Fruit fly (Drosophila melanogaster) whole organism, embryonic: Measurements from ENCODE around the gene Ugt37A3.

Experiments
- Antp ChIP-seq: fragments of 200-800 bp; sonication (Bioruptor generic); optimal IDR thresholded peaks from 3 replicates; lab custom pipeline; 2016; ENCODE audit warnings: missing biosample characterization, missing genetic modification characterization
- CG1024 ChIP-seq: fragments of 200-800 bp; sonication (Bioruptor generic); IDR thresholded peaks from 2 replicates; pipeline ENCODE4 v1.3.6; 2022; ENCODE audit warnings: missing biosample characterization, missing genetic modification characterization
- CG10959 ChIP-seq: fragments of 200-800 bp; sonication (Bioruptor generic); IDR thresholded peaks from 2 replicates; pipeline ENCODE4 v1.3.6; 2022; ENCODE audit warnings: missing biosample characterization, missing genetic modification characterization
- CG12071 ChIP-seq: fragments of 200-800 bp; sonication (Bioruptor generic); optimal IDR thresholded peaks from 3 replicates; lab custom pipeline; 2018; ENCODE audit warnings: missing biosample characterization, mild to moderate bottlenecking, missing genetic modification characterization
- CG12219 ChIP-seq: fragments of 200-800 bp; sonication (Bioruptor generic); optimal IDR thresholded peaks from 3 replicates; lab custom pipeline; 2018; ENCODE audit warnings: missing biosample characterization, mild to moderate bottlenecking, missing genetic modification characterization
- CG12299 ChIP-seq: fragments of 200-800 bp; sonication (Bioruptor generic); optimal IDR thresholded peaks from 2 replicates; lab custom pipeline; 2018; ENCODE audit warnings: missing biosample characterization, mild to moderate bottlenecking, missing genetic modification characterization
- CG1529 ChIP-seq: fragments of 200-800 bp; sonication (Bioruptor generic); optimal IDR thresholded peaks from 3 replicates; lab custom pipeline; 2018; ENCODE audit warnings: missing biosample characterization, missing genetic modification characterization
- CG16815 ChIP-seq: fragments of 200-800 bp; sonication (Bioruptor generic); optimal IDR thresholded peaks from 3 replicates; lab custom pipeline; 2017; ENCODE audit warnings: missing biosample characterization, mild to moderate bottlenecking, missing genetic modification characterization
- CG17385 ChIP-seq: fragments of 200-800 bp; sonication (Bioruptor generic); optimal IDR thresholded peaks from 3 replicates; lab custom pipeline; 2018; ENCODE audit warnings: missing biosample characterization, mild to moderate bottlenecking, missing genetic modification characterization
- CG17912 ChIP-seq: fragments of 200-800 bp; sonication (Bioruptor generic); optimal IDR thresholded peaks from 2 replicates; lab custom pipeline; 2018; ENCODE audit warnings: missing biosample characterization, mild to moderate bottlenecking, missing genetic modification characterization
- CG18764 ChIP-seq: fragments of 200-800 bp; sonication (Bioruptor generic); optimal IDR thresholded peaks from 3 replicates; lab custom pipeline; 2016; ENCODE audit warnings: missing biosample characterization, missing genetic modification characterization
- CG2202 ChIP-seq: fragments of 200-800 bp; sonication (Bioruptor generic); optimal IDR thresholded peaks from 2 replicates; lab custom pipeline; 2018; ENCODE audit warnings: missing biosample characterization, mild to moderate bottlenecking, missing genetic modification characterization
- CG32532 ChIP-seq: fragments of 200-800 bp; sonication (Bioruptor generic); IDR thresholded peaks from 2 replicates; pipeline ENCODE4 v1.3.6; 2022; ENCODE audit warnings: missing biosample characterization, missing genetic modification characterization
- CG3281 ChIP-seq: fragments of 200-800 bp; sonication (Bioruptor generic); optimal IDR thresholded peaks from 3 replicates; lab custom pipeline; 2017; ENCODE audit warnings: missing biosample characterization, mild to moderate bottlenecking, missing genetic modification characterization
- CG3726 ChIP-seq: fragments of 200-800 bp; sonication (Bioruptor generic); IDR thresholded peaks from 3 replicates; pipeline ENCODE4, ENCODE4 v1.3.6; 2022; ENCODE audit warnings: missing biosample characterization, missing genetic modification characterization
- CG8290 ChIP-seq, 3 experiments: fragments of 200-800 bp; sonication (Bioruptor generic); optimal IDR thresholded peaks; 2 replicates each; lab custom pipeline; 2016 to 2019; ENCODE audit warnings: missing biosample characterization in 3 of 3, missing genetic modification characterization in 3 of 3, mild to moderate bottlenecking in 2 of 3, moderate library complexity in 1 of 3
- Eip74EF ChIP-seq, 2 experiments: fragments of 200-800 bp in 1 of 2; fragments of >200 bp in 1 of 2; sonication (Bioruptor generic) in 1 of 2; optimal IDR thresholded peaks; 2 replicates each; lab custom pipeline; 2017 to 2019; ENCODE audit warnings: missing biosample characterization in 2 of 2, missing genetic modification characterization in 2 of 2, mild to moderate bottlenecking in 1 of 2, moderate library complexity in 1 of 2
- Fer2 ChIP-seq: fragments of 200-800 bp; sonication (Bioruptor generic); optimal IDR thresholded peaks from 2 replicates; lab custom pipeline; 2018; ENCODE audit warnings: missing biosample characterization, mild to moderate bottlenecking, missing genetic modification characterization, moderate library complexity
- Gsc ChIP-seq: fragments of 200-800 bp; sonication (Bioruptor generic); IDR thresholded peaks from 2 replicates; pipeline ENCODE4 v1.3.6; 2022; ENCODE audit warnings: missing biosample characterization, missing genetic modification characterization
- Gug ChIP-seq: fragments of 200-800 bp; sonication (Bioruptor generic); IDR thresholded peaks from 4 replicates; pipeline ENCODE4 v1.3.6; 2022; ENCODE audit warnings: missing biosample characterization, missing genetic modification characterization
- HLH54F ChIP-seq: fragments of 200-800 bp; sonication (Bioruptor generic); optimal IDR thresholded peaks from 3 replicates; lab custom pipeline; 2016; ENCODE audit warnings: missing biosample characterization, missing genetic modification characterization
- Jarid2 ChIP-seq: fragments of 200-800 bp; sonication (Bioruptor generic); optimal IDR thresholded peaks from 3 replicates; lab custom pipeline; 2017; ENCODE audit warnings: mild to moderate bottlenecking, missing biosample characterization, missing genetic modification reagents, missing genetic modification characterization
- Max ChIP-seq: fragments of 200-800 bp; sonication (Bioruptor generic); optimal IDR thresholded peaks from 2 replicates; lab custom pipeline; 2016; ENCODE audit warnings: missing biosample characterization, mild to moderate bottlenecking, missing genetic modification characterization
- Nf-YA ChIP-seq: fragments of 200-800 bp; sonication (Bioruptor generic); IDR thresholded peaks from 2 replicates; pipeline ENCODE4 v1.3.6; 2022; ENCODE audit warnings: missing biosample characterization, missing genetic modification characterization
- PHDP ChIP-seq: fragments of 200-800 bp; sonication (Bioruptor generic); optimal IDR thresholded peaks from 3 replicates; lab custom pipeline; 2018; ENCODE audit warnings: missing biosample characterization, mild to moderate bottlenecking, missing genetic modification characterization, moderate library complexity
- Poxn ChIP-seq: fragments of 200-800 bp; sonication (Bioruptor generic); IDR thresholded peaks from 2 replicates; pipeline ENCODE4 v1.3.6; 2022; ENCODE audit warnings: missing biosample characterization, missing genetic modification characterization
- Ptx1 ChIP-seq: fragments of 200-800 bp; sonication (Bioruptor generic); IDR thresholded peaks from 2 replicates; pipeline ENCODE4 v1.3.6; 2022; ENCODE audit warnings: missing biosample characterization, missing genetic modification characterization
- Ravus ChIP-seq: fragments of 200-800 bp; sonication (Bioruptor generic); IDR thresholded peaks from 2 replicates; pipeline ENCODE4 v1.3.6; 2022; ENCODE audit warnings: missing biosample characterization, missing genetic modification characterization
- Rfx ChIP-seq: fragments of 200-800 bp; sonication (Bioruptor generic); IDR thresholded peaks from 2 replicates; pipeline ENCODE4 v1.3.6; 2022; ENCODE audit warnings: missing biosample characterization, missing genetic modification characterization
- TFAM ChIP-seq: fragments of 200-800 bp; sonication (Bioruptor generic); optimal IDR thresholded peaks from 2 replicates; lab custom pipeline; 2017; ENCODE audit warnings: missing biosample characterization, missing genetic modification characterization, inconsistent platforms
- Usf ChIP-seq: fragments of 200-800 bp; sonication (Bioruptor generic); optimal IDR thresholded peaks from 2 replicates; lab custom pipeline; 2017; ENCODE audit warnings: missing genotype, missing biosample characterization, missing genetic modification characterization
- ase ChIP-seq: fragments of 200-800 bp; sonication (Bioruptor generic); IDR thresholded peaks from 3 replicates; pipeline ENCODE4 v1.3.6; 2022; ENCODE audit warnings: missing biosample characterization, missing genetic modification characterization
- bigmax ChIP-seq: fragments of 200-800 bp; sonication (Bioruptor generic); optimal IDR thresholded peaks from 2 replicates; lab custom pipeline; 2018; ENCODE audit warnings: missing biosample characterization, mild to moderate bottlenecking, missing genetic modification characterization
- bsh ChIP-seq, 2 experiments: fragments of 200-800 bp; sonication (Bioruptor generic); optimal IDR thresholded peaks; 2 replicates each; lab custom pipeline; 2017 to 2018; ENCODE audit warnings: mild to moderate bottlenecking in 2 of 2, missing biosample characterization in 2 of 2, missing genetic modification characterization in 2 of 2, moderate library complexity in 1 of 2
- croc ChIP-seq: fragments of 200-800 bp; sonication (Bioruptor generic); conservative IDR thresholded peaks from 3 replicates; pipeline ENCODE4 v1.3.6; 2022; ENCODE audit warnings: missing biosample characterization, missing genetic modification characterization
- en ChIP-seq: fragments of 200-800 bp; sonication (Bioruptor generic); optimal IDR thresholded peaks from 2 replicates; lab custom pipeline; 2016; ENCODE audit warnings: missing biosample characterization, missing genetic modification characterization
- ewg ChIP-seq: fragments of 200-800 bp; sonication (Bioruptor generic); optimal IDR thresholded peaks from 3 replicates; lab custom pipeline; 2017; ENCODE audit warnings: mild to moderate bottlenecking, missing biosample characterization, missing genetic modification reagents, missing genetic modification characterization
- fd96Cb ChIP-seq: fragments of 200-800 bp; sonication (Bioruptor generic); optimal IDR thresholded peaks from 2 replicates; lab custom pipeline; 2018; ENCODE audit warnings: missing biosample characterization, mild to moderate bottlenecking, missing genetic modification characterization, moderate library complexity
- ftz-f1 ChIP-seq: fragments of 200-800 bp; sonication (Bioruptor generic); optimal IDR thresholded peaks from 2 replicates; lab custom pipeline; 2016; ENCODE audit warnings: missing biosample characterization, missing genetic modification characterization
- fu2 ChIP-seq: fragments of 200-800 bp; sonication (Bioruptor generic); optimal IDR thresholded peaks from 2 replicates; lab custom pipeline; 2016; ENCODE audit warnings: missing biosample characterization, missing genetic modification characterization
- gcm ChIP-seq: fragments of 200-800 bp; sonication (Bioruptor generic); optimal IDR thresholded peaks from 2 replicates; lab custom pipeline; 2019; ENCODE audit warnings: missing biosample characterization, mild to moderate bottlenecking, missing genetic modification characterization, moderate library complexity
- gem ChIP-seq: fragments of 200-800 bp; sonication (Bioruptor generic); optimal IDR thresholded peaks from 2 replicates; lab custom pipeline; 2019; ENCODE audit warnings: missing biosample characterization, mild to moderate bottlenecking, missing genetic modification characterization, moderate library complexity
- ham ChIP-seq: fragments of 200-800 bp; sonication (Bioruptor generic); IDR thresholded peaks from 2 replicates; pipeline ENCODE4 v1.3.6; 2022; ENCODE audit warnings: missing biosample characterization, missing genetic modification characterization
- insv ChIP-seq, 2 experiments: fragments of 200-800 bp; sonication (Bioruptor generic); optimal IDR thresholded peaks; 3 replicates each; lab custom pipeline; 2016 to 2018; ENCODE audit warnings: missing biosample characterization in 2 of 2, missing genetic modification characterization in 2 of 2
- kah ChIP-seq: fragments of 200-800 bp; sonication (Bioruptor generic); optimal IDR thresholded peaks from 2 replicates; lab custom pipeline; 2018; ENCODE audit warnings: missing biosample characterization, mild to moderate bottlenecking, missing genetic modification characterization
- lbe ChIP-seq: fragments of 200-800 bp; sonication (Bioruptor generic); optimal IDR thresholded peaks from 2 replicates; lab custom pipeline; 2016; ENCODE audit warnings: missing biosample characterization, mild to moderate bottlenecking, missing genetic modification characterization
- maf-S ChIP-seq: fragments of 200-800 bp; sonication (Bioruptor generic); optimal IDR thresholded peaks from 2 replicates; lab custom pipeline; 2016; ENCODE audit warnings: missing biosample characterization, missing genetic modification characterization
- phol ChIP-seq: fragments of 200-800 bp; sonication (Bioruptor generic); optimal IDR thresholded peaks from 3 replicates; lab custom pipeline; 2018; ENCODE audit warnings: missing biosample characterization, mild to moderate bottlenecking, missing genetic modification characterization, moderate library complexity
- slbo ChIP-seq: fragments of 200-800 bp; sonication (Bioruptor generic); IDR thresholded peaks from 2 replicates; pipeline ENCODE4 v1.3.6; 2022; ENCODE audit warnings: missing biosample characterization, missing genetic modification characterization
- tx ChIP-seq: fragments of 200-800 bp; sonication (Bioruptor generic); optimal IDR thresholded peaks from 2 replicates; lab custom pipeline; 2016; ENCODE audit warnings: missing biosample characterization, missing genetic modification characterization

Gene Ugt37A3

dm6 chr3R:12722392-12722914 is 21.0 kb downstream of the Ugt37A3 start, which contains the start of gene Men (continued):
- TF ChIP-seq ftz-f1 (GFP tag; lab: Kevin White, UChicago) (no peak), CG2202 (tag; lab: Kevin White, UChicago) (peak; percentile 7), bsh (GFP tag; optimal IDR thresholded peaks at IDR 0.05; lab: Kevin White, UChicago) (peak in 1 of 2 experiments; percentile 48), CG1024 (GFP tag; lab: Robert Waterston, UW) (no peak), Gug (GFP tag; lab: Robert Waterston, UW) (peak; percentile 36; the same call in 1 of the 4 replicates), HLH54F (no peak), lbe (GFP tag; lab: Kevin White, UChicago) (no peak), CG18764 (GFP tag; lab: Kevin White, UChicago) (peak; percentile 29), Nf-YA (peak; percentile 61), CG12219 (GFP tag; lab: Kevin White, UChicago) (no peak), CG17385 (GFP tag; lab: Kevin White, UChicago) (peak; percentile 62), CG3726 (GFP tag; lab: Robert Waterston, UW) (0 out of 3 replicates have a peak, but pooled peaks have one; percentile 24), tx (GFP tag; lab: Kevin White, UChicago) (no peak), gcm (GFP tag; lab: Kevin White, UChicago) (peak; percentile 47), gem (tag; lab: Kevin White, UChicago) (peak; percentile 83), ase (GFP tag; lab: Robert Waterston, UW) (0 out of 3 replicates have a peak, but pooled peaks have one; percentile 24), Antp (GFP tag; lab: Kevin White, UChicago) (no peak), Poxn (GFP tag; lab: Robert Waterston, UW) (no peak), CG16815 (GFP tag; lab: Kevin White, UChicago) (no peak), Ravus (GFP tag; lab: Robert Waterston, UW) (no peak), insv (GFP tag; optimal IDR thresholded peaks at IDR 0.05; lab: Kevin White, UChicago) (peak in 1 of 2 experiments; percentile 2), en (no peak), PHDP (tag; lab: Kevin White, UChicago) (peak; percentile 49), ham (GFP tag; lab: Robert Waterston, UW) (no peak), Ptx1 (GFP tag; lab: Robert Waterston, UW) (peak; percentile 80), maf-S (GFP tag; lab: Kevin White, UChicago) (no peak), Eip74EF (GFP tag; optimal IDR thresholded peaks at IDR 0.05; lab: Kevin White, UChicago) (peak in 1 of 2 experiments; percentile 59), CG12299 (tag; lab: Kevin White, UChicago) (peak; percentile 15), Gsc (no peak), CG12071 (peak; percentile 7), CG32532 (GFP tag; lab: Robert Waterston, UW) (peak; percentile 60), phol (peak; percentile 73), CG10959 (GFP tag; lab: Robert Waterston, UW) (0 out of 2 replicates have a peak, but pooled peaks have one; percentile 11), Max (GFP tag; lab: Kevin White, UChicago) (peak; percentile 21), CG8290 (GFP tag; optimal IDR thresholded peaks at IDR 0.05; lab: Kevin White, UChicago) (no peak), CG8290 (tag; optimal IDR thresholded peaks at IDR 0.05; lab: Kevin White, UChicago) (no peak), TFAM (GFP tag; lab: Kevin White, UChicago) (no peak), slbo (GFP tag; lab: Robert Waterston, UW) (peak; percentile 63), fd96Cb (tag; lab: Kevin White, UChicago) (peak; percentile 65), Jarid2 (GFP tag; lab: Kevin White, UChicago) (peak; percentile 46), CG17912 (GFP tag; lab: Kevin White, UChicago) (no peak), Fer2 (tag; lab: Kevin White, UChicago) (peak; percentile 34), CG1529 (GFP tag; lab: Kevin White, UChicago) (peak; percentile 25), fu2 (GFP tag; lab: Kevin White, UChicago) (no peak), Usf (no peak), CG3281 (GFP tag; lab: Kevin White, UChicago) (peak; percentile 49), ewg (no peak), croc (peak; percentile 29; the same call in 2 of the 3 replicates), Rfx (GFP tag; lab: Robert Waterston, UW) (peak; percentile 60), kah (GFP tag; lab: Kevin White, UChicago) (peak; percentile 16), bigmax (no peak)
